Worm (Caenorhabditis elegans) whole organism, L4 larva: ENCODE results near the gene btb-7.

ENCODE experiments used
- F10B5.3 ChIP-seq: sonication (generic microtip); optimal IDR thresholded peaks from 2 replicates; lab custom pipeline; 2016; ENCODE audit warnings: mild to moderate bottlenecking, missing genetic modification characterization, missing compliant biosample characterization
- F37D6.2 ChIP-seq: sonication (generic microtip); optimal IDR thresholded peaks from 2 replicates; lab custom pipeline; 2016; ENCODE audit warnings: mild to moderate bottlenecking, missing genetic modification characterization, missing compliant biosample characterization
- T20F7.1 ChIP-seq: fragments of 200-800 bp; sonication (Bioruptor generic); optimal IDR thresholded peaks from 2 replicates; lab custom pipeline; 2018; ENCODE audit warnings: mild to moderate bottlenecking, missing genetic modification characterization, missing compliant biosample characterization
- T26A8.4 ChIP-seq: fragments of 200-800 bp; sonication (Bioruptor generic); IDR thresholded peaks from 2 replicates; pipeline ENCODE4 v1.3.6; 2022; ENCODE audit warnings: missing genetic modification characterization, missing compliant biosample characterization
- Y48G9A.11 ChIP-seq: fragments of 200-800 bp; sonication (Bioruptor generic); IDR thresholded peaks from 2 replicates; pipeline ENCODE4 v1.3.6; 2022; ENCODE audit warnings: missing genetic modification reagents, missing genetic modification characterization, missing compliant biosample characterization
- Y5F2A.4 ChIP-seq: fragments of 200-800 bp; sonication (Bioruptor generic); optimal IDR thresholded peaks from 2 replicates; lab custom pipeline; 2018; ENCODE audit warnings: mild to moderate bottlenecking, missing genetic modification characterization, missing compliant biosample characterization
- aha-1 ChIP-seq: fragments of 150-350 bp; peaks from one replicate; lab custom pipeline; 2014; ENCODE audit warnings: missing biosample characterization, missing genetic modification characterization
- aly-2 ChIP-seq: sonication (generic microtip); optimal IDR thresholded peaks from 2 replicates; lab custom pipeline; 2018; ENCODE audit warnings: missing biosample characterization, missing genetic modification characterization
- ceh-20 ChIP-seq: fragments of 200-800 bp; sonication (Bioruptor generic); IDR thresholded peaks from 2 replicates; pipeline ENCODE4 v1.3.6; 2022; ENCODE audit warnings: missing genetic modification reagents, missing genetic modification characterization, missing compliant biosample characterization
- ceh-32 ChIP-seq: sonication (generic microtip); optimal IDR thresholded peaks from 2 replicates; lab custom pipeline; 2016; ENCODE audit warnings: mild to moderate bottlenecking, missing genetic modification characterization, missing compliant biosample characterization; ENCODE audit not compliant: poor library complexity
- ces-1 ChIP-seq: fragments of 150-350 bp; sonication (generic microtip); optimal IDR thresholded peaks from 4 replicates; lab custom pipeline; 2014; ENCODE audit warnings: missing biosample characterization, missing genetic modification reagents, missing genetic modification characterization
- dmd-6 ChIP-seq: fragments of 200-800 bp; sonication (Bioruptor generic); IDR thresholded peaks from 2 replicates; pipeline ENCODE4 v1.3.6; 2022; ENCODE audit warnings: missing genetic modification reagents, missing genetic modification characterization, missing compliant biosample characterization
- duxl-1 ChIP-seq: sonication (generic microtip); optimal IDR thresholded peaks from 2 replicates; lab custom pipeline; 2016; ENCODE audit warnings: mild to moderate bottlenecking, missing genetic modification characterization, moderate library complexity, missing compliant biosample characterization; ENCODE audit not compliant: poor library complexity
- fos-1 ChIP-seq: fragments of 150-350 bp; optimal IDR thresholded peaks from 2 replicates; lab custom pipeline; 2014; ENCODE audit warnings: missing biosample characterization, missing genetic modification characterization
- hif-1 ChIP-seq, 2 experiments: sonication (generic microtip); optimal IDR thresholded peaks; 2 replicates each; lab custom pipeline; 2016 to 2017; ENCODE audit warnings: missing compliant biosample characterization in 2 of 2, missing genetic modification characterization in 2 of 2, missing genetic modification reagents in 2 of 2, missing genotype in 2 of 2, mild to moderate bottlenecking in 1 of 2
- hlh-11 ChIP-seq: fragments of 200-800 bp; sonication (Bioruptor generic); optimal IDR thresholded peaks from 2 replicates; lab custom pipeline; 2018; ENCODE audit warnings: mild to moderate bottlenecking, missing genetic modification characterization, missing compliant biosample characterization
- jun-1 ChIP-seq: fragments of 150-350 bp; optimal IDR thresholded peaks from 2 replicates; lab custom pipeline; 2014; ENCODE audit warnings: missing biosample characterization, missing genetic modification reagents, missing genetic modification characterization
- lim-7 ChIP-seq: fragments of 200-800 bp; sonication (Bioruptor generic); IDR thresholded peaks from 2 replicates; pipeline ENCODE4 v1.3.6; 2022; ENCODE audit warnings: missing genetic modification characterization, missing compliant biosample characterization
- lin-29 ChIP-seq: fragments of 200-800 bp; sonication (Bioruptor generic); IDR thresholded peaks from 2 replicates; pipeline ENCODE4 v1.3.6; 2022; ENCODE audit warnings: missing genetic modification reagents, missing genetic modification characterization, missing compliant biosample characterization
- lin-39 ChIP-seq: fragments of 150-350 bp; optimal IDR thresholded peaks from 2 replicates; lab custom pipeline; 2014; ENCODE audit warnings: missing biosample characterization, missing genetic modification reagents, missing genetic modification characterization
- lsy-2 ChIP-seq, 2 experiments: fragments of 150-350 bp in 1 of 2; sonication (generic microtip) in 1 of 2; optimal IDR thresholded peaks; 2 replicates each; lab custom pipeline; 2014 to 2017; ENCODE audit warnings: missing biosample characterization in 2 of 2, missing genetic modification characterization in 2 of 2
- mdt-29 ChIP-seq: fragments of 200-800 bp; sonication (Bioruptor generic); IDR thresholded peaks from 2 replicates; pipeline ENCODE4 v1.3.6; 2022; ENCODE audit warnings: missing genetic modification reagents, missing genetic modification characterization, missing compliant biosample characterization
- mxl-2 ChIP-seq: fragments of 200-800 bp; sonication (Bioruptor generic); conservative IDR thresholded peaks from 2 replicates; pipeline ENCODE4 v1.3.6; 2022; ENCODE audit warnings: missing genetic modification reagents, missing genetic modification characterization, missing compliant biosample characterization
- nhr-102 ChIP-seq: sonication (generic microtip); optimal IDR thresholded peaks from 2 replicates; lab custom pipeline; 2016; ENCODE audit warnings: mild to moderate bottlenecking, missing genetic modification characterization, moderate library complexity, missing compliant biosample characterization
- nhr-11 ChIP-seq: fragments of 150-350 bp; optimal IDR thresholded peaks from 2 replicates; lab custom pipeline; 2014; ENCODE audit warnings: missing biosample characterization, missing genetic modification characterization
- nhr-25 ChIP-seq: sonication (generic microtip); optimal IDR thresholded peaks from 2 replicates; lab custom pipeline; 2017; ENCODE audit warnings: missing genetic modification characterization, mild to moderate bottlenecking, missing compliant biosample characterization, antibody characterized with exemption, moderate library complexity, borderline replicate concordance; ENCODE audit not compliant: insufficient read depth
- nhr-76 ChIP-seq: fragments of 150-350 bp; optimal IDR thresholded peaks from 2 replicates; lab custom pipeline; 2014; ENCODE audit warnings: missing biosample characterization, missing genetic modification characterization
- pqm-1 ChIP-seq: sonication (generic microtip); optimal IDR thresholded peaks from 2 replicates; lab custom pipeline; 2017; ENCODE audit warnings: missing biosample characterization, missing genetic modification characterization
- sdz-12 ChIP-seq: fragments of 200-800 bp; sonication (Bioruptor generic); optimal IDR thresholded peaks from 2 replicates; lab custom pipeline; 2018; ENCODE audit warnings: mild to moderate bottlenecking, missing genetic modification characterization, missing compliant biosample characterization
- tra-1 ChIP-seq: fragments of 200-800 bp; sonication (Bioruptor generic); IDR thresholded peaks from 2 replicates; pipeline ENCODE4 v1.3.6; 2022; ENCODE audit warnings: missing genetic modification reagents, missing genetic modification characterization, missing compliant biosample characterization
- unc-62 ChIP-seq, 3 experiments: fragments of 150-350 bp in 1 of 3; sonication (generic microtip); optimal IDR thresholded peaks in 2 of 3; peaks in 1 of 3; 1 replicate in 1 of 3; 2 replicates in 2 of 3; lab custom pipeline; 2014 to 2017; ENCODE audit warnings: missing biosample characterization in 3 of 3, missing genetic modification characterization in 3 of 3, missing genetic modification reagents in 3 of 3, missing genotype in 1 of 3
- vab-7 ChIP-seq: fragments of 200-800 bp; sonication (Bioruptor generic); IDR thresholded peaks from 2 replicates; pipeline ENCODE4 v1.3.6; 2022; ENCODE audit warnings: missing genetic modification reagents, missing genetic modification characterization, missing compliant biosample characterization
- zip-11 ChIP-seq: fragments of 200-800 bp; sonication (Bioruptor generic); IDR thresholded peaks from 2 replicates; pipeline ENCODE4 v1.3.6; 2022; ENCODE audit warnings: missing genetic modification characterization, missing compliant biosample characterization
- zip-2 ChIP-seq: fragments of 150-350 bp; optimal IDR thresholded peaks from 2 replicates; lab custom pipeline; 2014; ENCODE audit warnings: missing biosample characterization, missing genetic modification characterization

Gene btb-7

ce11 chrII:1676088-1676487 lies 37.0 kb upstream of the btb-7 start, which contains the start of gene fbxb-17:
fbxb-17 (plus strand) TSS chrII:1676388.
- TF ChIP-seq sdz-12 (GFP tag; lab: Kevin White, UChicago): no peak
- peak in 1 of 2 experiments; percentile 5 for TF ChIP-seq unc-62 (GFP tag; optimal IDR thresholded peaks at IDR 0.05 in 1 of 2; lab: Kevin White, UChicago)
- no peak for TF ChIP-seq unc-62 (tag; optimal IDR thresholded peaks at IDR 0.05; lab: Kevin White, UChicago)
- no peak for TF ChIP-seq Y48G9A.11 (GFP tag; lab: Robert Waterston, UW)

ce11 chrII:1679081-1679480 lies 34.0 kb upstream of the btb-7 start, which contains the start of gene irld-36:
irld-36 (plus strand) TSS chrII:1679381.
- no peak for TF ChIP-seq lsy-2 (tag; optimal IDR thresholded peaks at IDR 0.05; lab: Kevin White, UChicago)
- no peak for TF ChIP-seq T20F7.1 (GFP tag; lab: Kevin White, UChicago)
- no peak for TF ChIP-seq hlh-11 (tag; lab: Kevin White, UChicago)
- TF ChIP-seq Y5F2A.4 (GFP tag; lab: Kevin White, UChicago): no peak
- TF ChIP-seq F37D6.2: no peak
- TF ChIP-seq jun-1 (tag; lab: Kevin White, UChicago): no peak
- TF ChIP-seq nhr-25: no peak

- TF ChIP-seq mxl-2: no peak
These were observed 30.8 kb upstream of the btb-7 start, which contains the start of gene fbxb-26 for ce11 chrII:1682218-1682617. fbxb-26 (plus strand) TSS chrII:1682518.

- TF ChIP-seq aly-2 (tag; lab: Kevin White, UChicago) (no peak), aha-1 (peak; percentile 39), F10B5.3 (tag; lab: Kevin White, UChicago) (no peak), ceh-32 (tag; lab: Kevin White, UChicago) (no peak), lin-29 (GFP tag; lab: Robert Waterston, UW) (no peak), lin-39 (tag; lab: Kevin White, UChicago) (no peak), nhr-76 (tag; lab: Kevin White, UChicago) (no peak), nhr-11 (no peak), lim-7 (GFP tag; lab: Robert Waterston, UW) (no peak), mxl-2 (no peak), duxl-1 (peak; percentile 53)
These were observed 29.3 kb upstream of the btb-7 start, which contains the start of gene fbxb-25 for ce11 chrII:1683742-1684141. fbxb-25 (plus strand) TSS chrII:1684042.

ce11 chrII:1688813-1689212 lies 24.2 kb upstream of the btb-7 start, which contains the start of the genes fbxb-18 and fbxb-19:
fbxb-18 (minus strand) TSS chrII:1688913.
fbxb-19 (minus strand) TSS chrII:1689181.
- TF ChIP-seq hif-1 (tag; optimal IDR thresholded peaks at IDR 0.05; lab: Kevin White, UChicago) (no peak), T20F7.1 (GFP tag; lab: Kevin White, UChicago) (no peak), fos-1 (no peak), zip-2 (tag; lab: Kevin White, UChicago) (no peak), jun-1 (tag; lab: Kevin White, UChicago) (no peak), F10B5.3 (tag; lab: Kevin White, UChicago) (no peak), nhr-102 (tag; lab: Kevin White, UChicago) (no peak), tra-1 (no peak), vab-7 (GFP tag; lab: Robert Waterston, UW) (no peak), ceh-20 (GFP tag; lab: Robert Waterston, UW) (no peak), T26A8.4 (GFP tag; lab: Robert Waterston, UW) (no peak), mdt-29 (GFP tag; lab: Robert Waterston, UW) (no peak), dmd-6 (no peak), zip-11 (GFP tag; lab: Robert Waterston, UW) (no peak), ces-1 (GFP tag; lab: Kevin White, UChicago) (no peak), pqm-1 (tag; lab: Kevin White, UChicago) (no peak)
